Fruit fly (Drosophila melanogaster) whole organism, pupa: ENCODE measurements around the gene grk.

Source experiments
- CG10348 ChIP-seq: fragments of 200-800 bp; sonication (Bioruptor generic); IDR thresholded peaks from 2 replicates; pipeline ENCODE4 v1.3.6; 2022; ENCODE audit warnings: missing biosample characterization, missing genetic modification characterization
- CG12605 ChIP-seq: fragments of 200-800 bp; sonication (Bioruptor generic); IDR thresholded peaks from 2 replicates; pipeline ENCODE4 v1.3.6; 2022; ENCODE audit warnings: missing biosample characterization, missing genetic modification characterization
- CG13204 ChIP-seq: fragments of 200-800 bp; sonication (Bioruptor generic); optimal IDR thresholded peaks from 2 replicates; lab custom pipeline; 2018; ENCODE audit warnings: missing biosample characterization, mild to moderate bottlenecking, missing genetic modification characterization, moderate library complexity
- CG14655 ChIP-seq: fragments of 200-800 bp; sonication (Bioruptor generic); optimal IDR thresholded peaks from 3 replicates; lab custom pipeline; 2017; ENCODE audit warnings: mild to moderate bottlenecking, missing biosample characterization, missing genetic modification reagents, missing genetic modification characterization
- CG15710 ChIP-seq: fragments of 200-800 bp; sonication (Bioruptor generic); optimal IDR thresholded peaks from 2 replicates; lab custom pipeline; 2018; ENCODE audit warnings: missing biosample characterization, mild to moderate bottlenecking, missing genetic modification characterization, moderate library complexity
- CG17806 ChIP-seq: fragments of 200-800 bp; sonication (Bioruptor generic); optimal IDR thresholded peaks from 2 replicates; lab custom pipeline; 2018; ENCODE audit warnings: missing biosample characterization, mild to moderate bottlenecking, missing genetic modification characterization, moderate library complexity
- CG32121 ChIP-seq: fragments of 200-800 bp; sonication (Bioruptor generic); IDR thresholded peaks from 2 replicates; pipeline ENCODE4 v1.3.6; 2022; ENCODE audit warnings: missing biosample characterization, missing genetic modification characterization
- CG34367 ChIP-seq: fragments of 200-800 bp; sonication (Bioruptor generic); optimal IDR thresholded peaks from 2 replicates; lab custom pipeline; 2018; ENCODE audit warnings: missing biosample characterization, mild to moderate bottlenecking, missing genetic modification characterization
- CG4496 ChIP-seq: fragments of 200-800 bp; sonication (Bioruptor generic); IDR thresholded peaks from 3 replicates; pipeline ENCODE4 v1.3.6; 2022; ENCODE audit warnings: missing biosample characterization, missing genetic modification characterization
- CG8159 ChIP-seq: fragments of 200-800 bp; sonication (Bioruptor generic); optimal IDR thresholded peaks from 3 replicates; lab custom pipeline; 2018; ENCODE audit warnings: missing biosample characterization, mild to moderate bottlenecking, missing genetic modification characterization, moderate library complexity
- CG8301 ChIP-seq: fragments of 200-800 bp; sonication (Bioruptor generic); optimal IDR thresholded peaks from 2 replicates; lab custom pipeline; 2018; ENCODE audit warnings: missing biosample characterization, mild to moderate bottlenecking, missing genetic modification characterization
- CG9948 ChIP-seq: fragments of 200-800 bp; sonication (Bioruptor generic); optimal IDR thresholded peaks from 2 replicates; lab custom pipeline; 2018; ENCODE audit warnings: missing biosample characterization, mild to moderate bottlenecking, missing genetic modification characterization, moderate library complexity
- D1 ChIP-seq: fragments of 200-800 bp; sonication (Bioruptor generic); optimal IDR thresholded peaks from 2 replicates; lab custom pipeline; 2018; ENCODE audit warnings: missing biosample characterization, mild to moderate bottlenecking, missing genetic modification characterization, moderate library complexity
- EcR ChIP-seq: fragments of 200-800 bp; sonication (Bioruptor generic); optimal IDR thresholded peaks from 3 replicates; lab custom pipeline; 2019; ENCODE audit warnings: missing biosample characterization, missing genetic modification characterization, mild to moderate bottlenecking, moderate library complexity, missing genetic modification reagents
- Ets98B ChIP-seq: fragments of 200-800 bp; sonication (Bioruptor generic); IDR thresholded peaks from 2 replicates; pipeline ENCODE4 v1.3.6; 2022; ENCODE audit warnings: missing biosample characterization, missing genetic modification characterization
- Pif1A ChIP-seq: fragments of 200-800 bp; sonication (Bioruptor generic); optimal IDR thresholded peaks from 3 replicates; lab custom pipeline; 2016; ENCODE audit warnings: missing biosample characterization, missing genetic modification characterization
- Pif1B ChIP-seq: fragments of 200-800 bp; sonication (Bioruptor generic); optimal IDR thresholded peaks from 3 replicates; lab custom pipeline; 2016; ENCODE audit warnings: missing biosample characterization, missing genetic modification characterization
- Snoo ChIP-seq: fragments of 200-800 bp; sonication (Bioruptor generic); optimal IDR thresholded peaks from 3 replicates; lab custom pipeline; 2017; ENCODE audit warnings: missing biosample characterization, mild to moderate bottlenecking, missing genetic modification characterization, inconsistent platforms
- fd96Ca ChIP-seq: fragments of 200-800 bp; sonication (Bioruptor generic); IDR thresholded peaks from 3 replicates; pipeline ENCODE4 v1.3.6; 2022; ENCODE audit warnings: missing biosample characterization, missing genetic modification characterization
- gl ChIP-seq: fragments of 200-800 bp; sonication (Bioruptor generic); optimal IDR thresholded peaks from 2 replicates; lab custom pipeline; 2018; ENCODE audit warnings: missing biosample characterization, mild to moderate bottlenecking, missing genetic modification characterization
- rn ChIP-seq: fragments of 200-800 bp; sonication (Bioruptor generic); IDR thresholded peaks from 2 replicates; pipeline ENCODE4 v1.3.6; 2022; ENCODE audit warnings: missing biosample characterization, missing genetic modification characterization

grk gene

dm6 chr2L:8394840-8395239 is 38.6 kb downstream of the grk start, which contains the start of gene Peritrophin-15b:
TSS of gene Peritrophin-15b (minus strand) at chr2L:8394940.
- TF ChIP-seq Pif1A (GFP tag; lab: Kevin White, UChicago) (no peak), CG10348 (GFP tag; lab: Robert Waterston, UW) (no peak), Ets98B (GFP tag; lab: Robert Waterston, UW) (no peak), CG9948 (tag; lab: Kevin White, UChicago) (no peak), CG12605 (GFP tag; lab: Robert Waterston, UW) (no peak), Snoo (no peak), CG15710 (tag; lab: Kevin White, UChicago) (no peak), CG8301 (tag; lab: Kevin White, UChicago) (no peak), EcR (GFP tag; lab: Kevin White, UChicago) (no peak), CG17806 (tag; lab: Kevin White, UChicago) (no peak), CG14655 (GFP tag; lab: Kevin White, UChicago) (no peak), rn (GFP tag; lab: Robert Waterston, UW) (no peak)

dm6 chr2L:8394180-8394579 is 39.2 kb downstream of the grk start, which contains the start of gene lectin-29Ca:
TSS of gene lectin-29Ca (minus strand) at chr2L:8394280.
- TF ChIP-seq EcR (GFP tag; lab: Kevin White, UChicago) (no peak), CG34367 (no peak), Ets98B (GFP tag; lab: Robert Waterston, UW) (no peak)
- TF ChIP-seq, all 21 proteins: peak for 0

dm6 chr2L:8393122-8393521 is 40.3 kb downstream of the grk start, which contains the start of gene Acp29AB:
TSS of gene Acp29AB (minus strand) at chr2L:8393222.
- no peak for TF ChIP-seq Ets98B (GFP tag; lab: Robert Waterston, UW)
- TF ChIP-seq CG9948 (tag; lab: Kevin White, UChicago), result no peak
- no peak for TF ChIP-seq CG10348 (GFP tag; lab: Robert Waterston, UW)
- no peak for TF ChIP-seq gl (tag; lab: Kevin White, UChicago)
- TF ChIP-seq CG14655 (GFP tag; lab: Kevin White, UChicago), result no peak
- TF ChIP-seq Pif1B (GFP tag; lab: Kevin White, UChicago), result no peak
- TF ChIP-seq CG32121 (GFP tag; lab: Robert Waterston, UW), result no peak
- TF ChIP-seq CG15710 (tag; lab: Kevin White, UChicago), result no peak
- no peak for TF ChIP-seq CG17806 (tag; lab: Kevin White, UChicago)
- no peak for TF ChIP-seq fd96Ca
- TF ChIP-seq CG8159 (tag; lab: Kevin White, UChicago), result no peak
- TF ChIP-seq D1 (tag; lab: Kevin White, UChicago), result no peak
- TF ChIP-seq CG4496, result no peak
- no peak for TF ChIP-seq EcR (GFP tag; lab: Kevin White, UChicago)
- TF ChIP-seq CG34367, result no peak
- TF ChIP-seq rn (GFP tag; lab: Robert Waterston, UW), result no peak

- TF ChIP-seq CG14655 (GFP tag; lab: Kevin White, UChicago) (no peak), CG9948 (tag; lab: Kevin White, UChicago) (no peak), CG12605 (GFP tag; lab: Robert Waterston, UW) (no peak), EcR (GFP tag; lab: Kevin White, UChicago) (no peak), CG4496 (no peak), fd96Ca (no peak), CG34367 (no peak), gl (tag; lab: Kevin White, UChicago) (no peak), D1 (tag; lab: Kevin White, UChicago) (no peak), CG13204 (GFP tag; lab: Kevin White, UChicago) (no peak), CG17806 (tag; lab: Kevin White, UChicago) (no peak), Ets98B (GFP tag; lab: Robert Waterston, UW) (no peak), CG8301 (tag; lab: Kevin White, UChicago) (no peak), Pif1B (GFP tag; lab: Kevin White, UChicago) (no peak), rn (GFP tag; lab: Robert Waterston, UW) (no peak), CG8159 (tag; lab: Kevin White, UChicago) (no peak), Snoo (no peak), Pif1A (GFP tag; lab: Kevin White, UChicago) (no peak)
Measured at dm6 chr2L:8392298-8392697, 41.1 kb downstream of the grk start, which contains the start of gene CG42820. TSS of gene CG42820 (minus strand) at chr2L:8392398.

dm6 chr2L:8389231-8389630 is 44.2 kb downstream of the grk start, which contains the start of gene CG42819:
TSS of gene CG42819 (minus strand) at chr2L:8389331.
- no peak for TF ChIP-seq CG32121 (GFP tag; lab: Robert Waterston, UW)
- TF ChIP-seq CG8301 (tag; lab: Kevin White, UChicago), result no peak
- TF ChIP-seq CG17806 (tag; lab: Kevin White, UChicago), result no peak
- no peak for TF ChIP-seq Ets98B (GFP tag; lab: Robert Waterston, UW)
- TF ChIP-seq CG8159 (tag; lab: Kevin White, UChicago), result no peak
- TF ChIP-seq CG9948 (tag; lab: Kevin White, UChicago), result no peak
- no peak for TF ChIP-seq CG13204 (GFP tag; lab: Kevin White, UChicago)
- TF ChIP-seq fd96Ca, result no peak
- no peak for TF ChIP-seq CG34367
- no peak for TF ChIP-seq CG10348 (GFP tag; lab: Robert Waterston, UW)
- TF ChIP-seq EcR (GFP tag; lab: Kevin White, UChicago), result no peak
- no peak for TF ChIP-seq gl (tag; lab: Kevin White, UChicago)
- TF ChIP-seq CG12605 (GFP tag; lab: Robert Waterston, UW), result no peak
- TF ChIP-seq Pif1B (GFP tag; lab: Kevin White, UChicago), result no peak
- TF ChIP-seq CG14655 (GFP tag; lab: Kevin White, UChicago), result no peak
- TF ChIP-seq rn (GFP tag; lab: Robert Waterston, UW), result no peak
- no peak for TF ChIP-seq CG15710 (tag; lab: Kevin White, UChicago)
- TF ChIP-seq, all 21 proteins: peak for 0

dm6 chr2L:8385849-8386248 is 47.5 kb downstream of the grk start:
- TF ChIP-seq Snoo (no peak), CG4496 (no peak), gl (tag; lab: Kevin White, UChicago) (no peak), CG13204 (GFP tag; lab: Kevin White, UChicago) (no peak), Pif1B (GFP tag; lab: Kevin White, UChicago) (no peak), CG9948 (tag; lab: Kevin White, UChicago) (no peak), CG12605 (GFP tag; lab: Robert Waterston, UW) (no peak), CG34367 (no peak), CG14655 (GFP tag; lab: Kevin White, UChicago) (no peak), CG32121 (GFP tag; lab: Robert Waterston, UW) (no peak), EcR (GFP tag; lab: Kevin White, UChicago) (no peak), Ets98B (GFP tag; lab: Robert Waterston, UW) (no peak), D1 (tag; lab: Kevin White, UChicago) (no peak), CG8159 (tag; lab: Kevin White, UChicago) (no peak), rn (GFP tag; lab: Robert Waterston, UW) (no peak), CG17806 (tag; lab: Kevin White, UChicago) (no peak), CG15710 (tag; lab: Kevin White, UChicago) (no peak)
